Fruit fly (Drosophila melanogaster) Kc167 (cell line): ENCODE data around the gene Gcna.

Experiments
- Myc ChIP-seq: fragments of >200 bp; optimal IDR thresholded peaks from 2 replicates; lab custom pipeline; 2017; ENCODE audit warnings: missing external identifiers
- insv ChIP-seq: fragments of >200 bp; optimal IDR thresholded peaks from 3 replicates; lab custom pipeline; 2018; ENCODE audit warnings: missing external identifiers
- psq ChIP-seq: fragments of >200 bp; optimal IDR thresholded peaks from 2 replicates; lab custom pipeline; 2017; ENCODE audit warnings: missing external identifiers
- ttk ChIP-seq: sonication (Bioruptor generic); optimal IDR thresholded peaks from 2 replicates; lab custom pipeline; 2017; ENCODE audit warnings: missing external identifiers

dm6 chrX:1845413-1845951, 20.2 kb downstream of the Gcna start:
- TF ChIP-seq psq (lab: Kevin White, UChicago) = no peak
- no peak for TF ChIP-seq insv (lab: Kevin White, UChicago)
- no peak for TF ChIP-seq ttk (lab: Kevin White, UChicago)
- TF ChIP-seq Myc (lab: Kevin White, UChicago) = no peak
